Worm (Caenorhabditis elegans): ENCODE data around the gene fbxa-75.

DNA sequence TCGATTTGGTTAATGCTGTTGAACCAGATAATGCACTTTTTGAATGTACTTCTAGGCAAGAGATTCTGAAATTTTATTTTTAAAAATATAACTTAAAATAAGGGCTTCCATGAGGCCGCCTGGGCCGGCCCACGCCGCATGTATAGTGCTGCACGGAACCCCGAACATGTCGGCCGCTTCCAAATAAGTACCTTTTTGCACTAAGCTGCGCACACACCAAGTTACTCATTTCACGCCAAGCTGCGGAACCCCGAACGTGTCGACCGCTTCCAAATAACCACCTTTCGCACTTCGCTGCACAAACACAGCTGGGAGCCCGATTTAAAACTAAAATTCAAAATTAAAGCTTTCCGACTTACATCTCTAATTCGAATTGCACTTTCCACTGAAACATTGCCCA, 7.9 kb downstream of the fbxa-75 start:
- TF ChIP-seq ama-1 (optimal IDR thresholded peaks at IDR 0.05) (no peak), ama-1 (GFP tag; optimal IDR thresholded peaks at IDR 0.05) (no peak), tlf-1 (GFP tag; optimal IDR thresholded peaks at IDR 0.05) (no peak), cebp-2 (GFP tag; IDR thresholded peaks at IDR 0.05) (no peak), mes-4 (tag; optimal IDR thresholded peaks at IDR 0.05) (no peak)

Measured in whole organism, young adult.